Worm (Caenorhabditis elegans) whole organism, young adult: Measurements from ENCODE around the gene nhr-254.

Experiments used
- B0261.1 ChIP-seq: sonication (generic microtip); optimal IDR thresholded peaks from 2 replicates; lab custom pipeline; 2016; ENCODE audit warnings: mild to moderate bottlenecking, missing genetic modification characterization, moderate library complexity, missing compliant biosample characterization
- C06A6.2 ChIP-seq: fragments of 200-800 bp; sonication (Bioruptor generic); conservative IDR thresholded peaks from 2 replicates; pipeline ENCODE4 v1.3.6; 2022; ENCODE audit warnings: missing genetic modification characterization, missing compliant biosample characterization
- C17E4.6 ChIP-seq: fragments of 200-800 bp; sonication (Bioruptor generic); IDR thresholded peaks from 2 replicates; pipeline ENCODE4 v1.3.6; 2022; ENCODE audit warnings: missing genetic modification reagents, missing genetic modification characterization, missing compliant biosample characterization
- D2030.7 ChIP-seq: fragments of 200-800 bp; sonication (Bioruptor generic); IDR thresholded peaks from 2 replicates; pipeline ENCODE4 v1.3.6; 2022; ENCODE audit warnings: missing genetic modification reagents, missing genetic modification characterization, missing compliant biosample characterization
- F10E7.11 ChIP-seq: sonication (generic microtip); optimal IDR thresholded peaks from 2 replicates; lab custom pipeline; 2017; ENCODE audit warnings: mild to moderate bottlenecking, missing genetic modification characterization, moderate library complexity, missing compliant biosample characterization
- F22D6.2 ChIP-seq: sonication (generic microtip); optimal IDR thresholded peaks from 2 replicates; lab custom pipeline; 2016; ENCODE audit warnings: mild to moderate bottlenecking, missing genetic modification characterization, missing compliant biosample characterization
- F55B11.4 ChIP-seq: sonication (generic microtip); optimal IDR thresholded peaks from 2 replicates; lab custom pipeline; 2016; ENCODE audit warnings: missing compliant biosample characterization, missing genetic modification characterization, borderline replicate concordance; ENCODE audit not compliant: insufficient read depth
- T26A5.8 ChIP-seq: sonication (generic microtip); optimal IDR thresholded peaks from 2 replicates; lab custom pipeline; 2016; ENCODE audit warnings: missing genetic modification characterization, missing compliant biosample characterization
- Y53F4B.3 ChIP-seq: fragments of 200-800 bp; sonication (Bioruptor generic); IDR thresholded peaks from 2 replicates; pipeline ENCODE4 v1.3.6; 2022; ENCODE audit warnings: missing genetic modification reagents, missing genetic modification characterization, missing compliant biosample characterization
- Y53G8AR.9 ChIP-seq: fragments of 200-800 bp; sonication (Bioruptor generic); conservative IDR thresholded peaks from 2 replicates; pipeline ENCODE4 v1.3.6; 2022; ENCODE audit warnings: missing genetic modification reagents, missing genetic modification characterization, missing compliant biosample characterization
- Y79H2A.3 ChIP-seq: fragments of 200-800 bp; sonication (Bioruptor generic); conservative IDR thresholded peaks from 2 replicates; pipeline ENCODE4 v1.3.6; 2022; ENCODE audit warnings: missing genetic modification reagents, missing genetic modification characterization, missing compliant biosample characterization
- akir-1 ChIP-seq: fragments of 200-800 bp; sonication (Bioruptor generic); optimal IDR thresholded peaks from 2 replicates; lab custom pipeline; 2018; ENCODE audit warnings: mild to moderate bottlenecking, missing genetic modification characterization, moderate library complexity, missing compliant biosample characterization
- ama-1 ChIP-seq, 3 experiments: fragments of 150-350 bp in 1 of 3; sonication (generic microtip) in 2 of 3; optimal IDR thresholded peaks; 2 replicates each; lab custom pipeline; 2014 to 2018; ENCODE audit warnings: missing biosample characterization in 2 of 3, missing genetic modification characterization in 2 of 3, missing genetic modification reagents in 2 of 3
- atf-7 ChIP-seq: sonication (generic microtip); optimal IDR thresholded peaks from 2 replicates; lab custom pipeline; 2017; ENCODE audit warnings: mild to moderate bottlenecking, missing genetic modification characterization, missing compliant biosample characterization
- attf-6 ChIP-seq: fragments of 200-800 bp; sonication (Bioruptor generic); IDR thresholded peaks from 2 replicates; pipeline ENCODE4 v1.3.6; 2022; ENCODE audit warnings: missing genetic modification reagents, missing genetic modification characterization, missing compliant biosample characterization
- bed-2 ChIP-seq: fragments of 200-800 bp; sonication (Bioruptor generic); IDR thresholded peaks from 2 replicates; pipeline ENCODE4 v1.3.6; 2022; ENCODE audit warnings: missing genetic modification reagents, missing genetic modification characterization, missing compliant biosample characterization
- ceh-27 ChIP-seq: fragments of 200-800 bp; sonication (Bioruptor generic); optimal IDR thresholded peaks from 2 replicates; lab custom pipeline; 2018; ENCODE audit warnings: mild to moderate bottlenecking, missing genetic modification characterization, moderate library complexity, missing compliant biosample characterization
- ceh-40 ChIP-seq: fragments of 200-800 bp; sonication (Bioruptor generic); IDR thresholded peaks from 2 replicates; pipeline ENCODE4 v1.3.6; 2022; ENCODE audit warnings: missing genetic modification characterization, missing compliant biosample characterization
- ceh-79 ChIP-seq: sonication (generic microtip); optimal IDR thresholded peaks from 2 replicates; lab custom pipeline; 2017; ENCODE audit warnings: mild to moderate bottlenecking, missing genetic modification characterization, missing compliant biosample characterization
- chd-7 ChIP-seq: sonication (generic microtip); optimal IDR thresholded peaks from 2 replicates; lab custom pipeline; 2016; ENCODE audit warnings: mild to moderate bottlenecking, missing genetic modification characterization, moderate library complexity, missing compliant biosample characterization
- dpl-1 ChIP-seq: fragments of 150-350 bp; optimal IDR thresholded peaks from 2 replicates; lab custom pipeline; 2014; ENCODE audit warnings: missing biosample characterization, missing genetic modification reagents, missing genetic modification characterization
- ets-4 ChIP-seq: fragments of 200-800 bp; sonication (Bioruptor generic); optimal IDR thresholded peaks from 2 replicates; lab custom pipeline; 2018; ENCODE audit warnings: mild to moderate bottlenecking, missing genetic modification characterization, missing compliant biosample characterization
- gei-17 ChIP-seq: fragments of 200-800 bp; sonication (Bioruptor generic); optimal IDR thresholded peaks from 2 replicates; lab custom pipeline; 2018; ENCODE audit warnings: mild to moderate bottlenecking, missing genetic modification characterization, missing compliant biosample characterization
- hlh-26 ChIP-seq: fragments of 200-800 bp; sonication (Bioruptor generic); conservative IDR thresholded peaks from 2 replicates; pipeline ENCODE4 v1.3.6; 2022; ENCODE audit warnings: missing genetic modification reagents, missing genetic modification characterization, missing compliant biosample characterization
- hrde-1 ChIP-seq: sonication (generic microtip); optimal IDR thresholded peaks from 2 replicates; lab custom pipeline; 2016; ENCODE audit warnings: missing genetic modification characterization, mild to moderate bottlenecking, missing compliant biosample characterization, moderate library complexity, missing genotype, missing genetic modification reagents, borderline replicate concordance
- let-607 ChIP-seq, 2 experiments: fragments of 200-800 bp in 1 of 2; sonication (Bioruptor generic) in 1 of 2; sonication (generic microtip) in 1 of 2; optimal IDR thresholded peaks; 2 replicates each; lab custom pipeline; 2016 to 2018; ENCODE audit warnings: mild to moderate bottlenecking in 2 of 2, missing compliant biosample characterization in 2 of 2, missing genetic modification characterization in 2 of 2, moderate library complexity in 2 of 2, missing genotype in 1 of 2
- lsl-1 ChIP-seq: fragments of 200-800 bp; sonication (Bioruptor generic); optimal IDR thresholded peaks from 2 replicates; lab custom pipeline; 2018; ENCODE audit warnings: mild to moderate bottlenecking, missing genetic modification characterization, moderate library complexity, missing compliant biosample characterization
- lsy-27 ChIP-seq: sonication (generic microtip); optimal IDR thresholded peaks from 2 replicates; lab custom pipeline; 2017; ENCODE audit warnings: missing genetic modification characterization, mild to moderate bottlenecking, missing compliant biosample characterization, antibody characterized with exemption, missing genotype, borderline replicate concordance; ENCODE audit not compliant: insufficient read depth
- madf-10 ChIP-seq: sonication (generic microtip); optimal IDR thresholded peaks from 2 replicates; lab custom pipeline; 2016; ENCODE audit warnings: mild to moderate bottlenecking, missing genetic modification characterization, missing compliant biosample characterization
- madf-8 ChIP-seq: fragments of 200-800 bp; sonication (Bioruptor generic); conservative IDR thresholded peaks from 2 replicates; pipeline ENCODE4 v1.3.6; 2022; ENCODE audit warnings: missing genetic modification reagents, missing genetic modification characterization, missing compliant biosample characterization
- mel-28 ChIP-seq: sonication (generic microtip); optimal IDR thresholded peaks from 2 replicates; lab custom pipeline; 2016; ENCODE audit warnings: borderline replicate concordance, mild to moderate bottlenecking, missing genetic modification characterization, missing compliant biosample characterization
- nhr-27 ChIP-seq: fragments of 200-800 bp; sonication (Bioruptor generic); optimal IDR thresholded peaks from 2 replicates; lab custom pipeline; 2018; ENCODE audit warnings: mild to moderate bottlenecking, missing genetic modification characterization, moderate library complexity, missing compliant biosample characterization
- nhr-90 ChIP-seq: sonication (generic microtip); optimal IDR thresholded peaks from 2 replicates; lab custom pipeline; 2016; ENCODE audit warnings: missing genotype, mild to moderate bottlenecking, missing genetic modification characterization, missing compliant biosample characterization
- pbrm-1 ChIP-seq: fragments of 200-800 bp; sonication (Bioruptor generic); IDR thresholded peaks from 2 replicates; pipeline ENCODE4 v1.3.6; 2022; ENCODE audit warnings: missing genetic modification reagents, missing genetic modification characterization, missing compliant biosample characterization
- pha-4 ChIP-seq: fragments of 150-350 bp; sonication (generic microtip); optimal IDR thresholded peaks from 2 replicates; lab custom pipeline; 2014; ENCODE audit warnings: missing biosample characterization, missing genetic modification reagents, missing genetic modification characterization
- rcor-1 ChIP-seq: fragments of 200-800 bp; sonication (Bioruptor generic); IDR thresholded peaks from 2 replicates; pipeline ENCODE4 v1.3.6; 2022; ENCODE audit warnings: missing genetic modification reagents, missing genetic modification characterization, missing compliant biosample characterization
- snpc-1.1 ChIP-seq: sonication (generic microtip); optimal IDR thresholded peaks from 2 replicates; lab custom pipeline; 2017; ENCODE audit warnings: missing genetic modification characterization, mild to moderate bottlenecking, missing compliant biosample characterization, antibody characterized with exemption, moderate library complexity, missing genotype, missing genetic modification reagents; ENCODE audit not compliant: insufficient read depth
- snpc-4 ChIP-seq, 5 experiments: fragments of 150-350 bp in 1 of 5; sonication (generic microtip) in 4 of 5; optimal IDR thresholded peaks; 2 replicates each; lab custom pipeline; 2014 to 2018; ENCODE audit warnings: missing genetic modification characterization in 5 of 5, missing biosample characterization in 3 of 5, antibody characterized with exemption in 2 of 5, mild to moderate bottlenecking in 2 of 5, missing compliant biosample characterization in 2 of 5, missing genotype in 2 of 5, moderate library complexity in 2 of 5, missing genetic modification reagents in 1 of 5
- somi-1 ChIP-seq: fragments of 200-800 bp; sonication (Bioruptor generic); optimal IDR thresholded peaks from 2 replicates; lab custom pipeline; 2018; ENCODE audit warnings: mild to moderate bottlenecking, missing genetic modification characterization, missing compliant biosample characterization
- tbp1 ChIP-seq: fragments of 200-800 bp; sonication (Bioruptor generic); optimal IDR thresholded peaks from 2 replicates; lab custom pipeline; 2018; ENCODE audit warnings: mild to moderate bottlenecking, missing genetic modification characterization, missing compliant biosample characterization
- tbx-9 ChIP-seq: sonication (generic microtip); optimal IDR thresholded peaks from 2 replicates; lab custom pipeline; 2016; ENCODE audit warnings: borderline replicate concordance, missing genetic modification characterization, inconsistent platforms, missing compliant biosample characterization
- tlf-1 ChIP-seq: fragments of 200-800 bp; sonication (Bioruptor generic); optimal IDR thresholded peaks from 2 replicates; lab custom pipeline; 2018; ENCODE audit warnings: mild to moderate bottlenecking, missing genetic modification characterization, missing compliant biosample characterization
- zfh-2 ChIP-seq: fragments of 200-800 bp; sonication (Bioruptor generic); conservative IDR thresholded peaks from 2 replicates; pipeline ENCODE4 v1.3.6; 2022; ENCODE audit warnings: missing genetic modification reagents, missing genetic modification characterization, missing compliant biosample characterization
- ztf-22 ChIP-seq: fragments of 200-800 bp; sonication (Bioruptor generic); optimal IDR thresholded peaks from 2 replicates; lab custom pipeline; 2018; ENCODE audit warnings: mild to moderate bottlenecking, missing genetic modification characterization, moderate library complexity, missing compliant biosample characterization
- ztf-28 ChIP-seq: fragments of 200-800 bp; sonication (Bioruptor generic); IDR thresholded peaks from 2 replicates; pipeline ENCODE4 v1.3.6; 2022; ENCODE audit warnings: missing genetic modification reagents, missing genetic modification characterization, missing compliant biosample characterization

Gene nhr-254

ce11 chrV:349054-349453 is 43.4 kb upstream of the nhr-254 start, which contains the start of gene atg-9 (continued):
- TF ChIP-seq mel-28 (tag; lab: Kevin White, UChicago), result no peak
- TF ChIP-seq atf-7 (tag; lab: Kevin White, UChicago), result peak; percentile 55
- TF ChIP-seq tbp1 (GFP tag; lab: Kevin White, UChicago), result peak; percentile 57
- TF ChIP-seq zfh-2 (GFP tag; lab: Robert Waterston, UW), result peak; percentile 62
- no peak for TF ChIP-seq hrde-1
- peak; percentile 81 for TF ChIP-seq Y53G8AR.9 (GFP tag; lab: Robert Waterston, UW)
- TF ChIP-seq D2030.7 (GFP tag; lab: Robert Waterston, UW), result no peak
- no peak for TF ChIP-seq F22D6.2 (tag; lab: Kevin White, UChicago)
- TF ChIP-seq tbx-9 (tag; lab: Kevin White, UChicago), result no peak
- TF ChIP-seq ztf-22, result no peak
- TF ChIP-seq C17E4.6, result no peak
- no peak for TF ChIP-seq attf-6
- TF ChIP-seq bed-2 (GFP tag; lab: Robert Waterston, UW), result no peak
- TF ChIP-seq let-607 (tag; optimal IDR thresholded peaks at IDR 0.05; lab: Kevin White, UChicago), result no peak
- no peak for TF ChIP-seq Y53F4B.3
- peak; percentile 59 for TF ChIP-seq tlf-1 (GFP tag; lab: Kevin White, UChicago)
- TF ChIP-seq ztf-28 (GFP tag; lab: Robert Waterston, UW), result no peak
- no peak for TF ChIP-seq dpl-1 (GFP tag; lab: Kevin White, UChicago)
- TF ChIP-seq snpc-4 (GFP tag; optimal IDR thresholded peaks at IDR 0.05; lab: Kevin White, UChicago), result no peak
- TF ChIP-seq snpc-4 (tag; optimal IDR thresholded peaks at IDR 0.05; lab: Kevin White, UChicago), result peak in 2 of 4 experiments; percentile 29 to 53
- TF ChIP-seq somi-1 (GFP tag; lab: Kevin White, UChicago), result no peak
- peak; percentile 56; the same call in 1 of the 2 replicates for TF ChIP-seq C06A6.2 (GFP tag; lab: Robert Waterston, UW)
- TF ChIP-seq ceh-27, result peak; percentile 69
- no peak for TF ChIP-seq lsy-27
- TF ChIP-seq chd-7, result no peak
- TF ChIP-seq madf-10, result no peak
- no peak for TF ChIP-seq Y79H2A.3 (GFP tag; lab: Robert Waterston, UW)
- no peak for TF ChIP-seq nhr-90 (tag; lab: Kevin White, UChicago)
- no peak for TF ChIP-seq akir-1 (GFP tag; lab: Kevin White, UChicago)
- peak; percentile 45 for TF ChIP-seq ama-1 (optimal IDR thresholded peaks at IDR 0.05; lab: Kevin White, UChicago)
- no peak for TF ChIP-seq ama-1 (GFP tag; optimal IDR thresholded peaks at IDR 0.05; lab: Kevin White, UChicago)
- TF ChIP-seq pbrm-1 (GFP tag; lab: Robert Waterston, UW), result peak; percentile 71
- TF ChIP-seq lsl-1 (GFP tag; lab: Kevin White, UChicago), result no peak
- TF ChIP-seq ceh-79 (tag; lab: Kevin White, UChicago), result no peak
- TF ChIP-seq snpc-1.1, result no peak
- TF ChIP-seq ceh-40 (GFP tag; lab: Robert Waterston, UW), result no peak
- TF ChIP-seq pha-4, result no peak
- no peak for TF ChIP-seq nhr-27
- TF ChIP-seq ets-4, result no peak
- peak; percentile 57 for TF ChIP-seq rcor-1 (GFP tag; lab: Robert Waterston, UW)
- no peak for TF ChIP-seq B0261.1 (tag; lab: Kevin White, UChicago)
- no peak for TF ChIP-seq hlh-26 (GFP tag; lab: Robert Waterston, UW)
- no peak for TF ChIP-seq F55B11.4 (tag; lab: Kevin White, UChicago)
- no peak for TF ChIP-seq madf-8 (GFP tag; lab: Robert Waterston, UW)
- no peak for TF ChIP-seq F10E7.11 (tag; lab: Kevin White, UChicago)
- no peak for TF ChIP-seq T26A5.8 (tag; lab: Kevin White, UChicago)
- TF ChIP-seq gei-17 (GFP tag; lab: Kevin White, UChicago), result peak; percentile 7
